Worm (Caenorhabditis elegans) whole organism, L1 larva: Measurements from ENCODE around the gene B0034.2.
A peak's percentile ranks its signal among the peaks of the same experiment; 100 is the strongest.

ENCODE experiments used
- Y116A8C.19 ChIP-seq: sonication (generic microtip); optimal IDR thresholded peaks from 2 replicates; lab custom pipeline; 2016; ENCODE audit warnings: missing compliant biosample characterization, missing genetic modification characterization, borderline replicate concordance
- blmp-1 ChIP-seq: fragments of 150-350 bp; optimal IDR thresholded peaks from 2 replicates; lab custom pipeline; 2014; ENCODE audit warnings: missing biosample characterization, missing genetic modification characterization
- ceh-63 ChIP-seq: fragments of 200-800 bp; sonication (Bioruptor generic); optimal IDR thresholded peaks from 2 replicates; lab custom pipeline; 2018; ENCODE audit warnings: mild to moderate bottlenecking, missing genetic modification characterization, missing compliant biosample characterization
- ceh-82 ChIP-seq, 3 experiments: fragments of 150-350 bp in 1 of 3; sonication (generic microtip) in 2 of 3; optimal IDR thresholded peaks; 2 replicates each; lab custom pipeline; 2014 to 2017; ENCODE audit warnings: missing biosample characterization in 3 of 3, missing genetic modification characterization in 3 of 3
- ceh-90 ChIP-seq: sonication (generic microtip); optimal IDR thresholded peaks from 2 replicates; lab custom pipeline; 2016; ENCODE audit warnings: missing genetic modification characterization, missing compliant biosample characterization
- dpl-1 ChIP-seq, 3 experiments: fragments of 150-350 bp in 2 of 3; sonication (generic microtip) in 1 of 3; optimal IDR thresholded peaks; 2 replicates each; lab custom pipeline; 2014 to 2017; ENCODE audit warnings: missing biosample characterization in 3 of 3, missing genetic modification characterization in 3 of 3, missing genetic modification reagents in 3 of 3
- dsc-1 ChIP-seq: sonication (generic microtip); optimal IDR thresholded peaks from 2 replicates; lab custom pipeline; 2016; ENCODE audit warnings: mild to moderate bottlenecking, missing genetic modification characterization, missing compliant biosample characterization
- efl-1 ChIP-seq, 4 experiments: fragments of 150-350 bp; optimal IDR thresholded peaks in 3 of 4; peaks in 1 of 4; 1 replicate in 1 of 4; 2 replicates in 3 of 4; lab custom pipeline; 2014; ENCODE audit warnings: missing biosample characterization in 2 of 4, missing genetic modification characterization in 2 of 4, missing genetic modification reagents in 2 of 4
- egl-13 ChIP-seq: sonication (generic microtip); optimal IDR thresholded peaks from 2 replicates; lab custom pipeline; 2016; ENCODE audit warnings: missing genotype, missing genetic modification reagents, missing genetic modification characterization, missing compliant biosample characterization
- elt-3 ChIP-seq, 6 experiments: fragments of 150-350 bp in 1 of 6; sonication (generic microtip); optimal IDR thresholded peaks; 2 replicates each; lab custom pipeline; 2017 to 2018; ENCODE audit warnings: missing biosample characterization in 6 of 6, missing genetic modification characterization in 6 of 6, inconsistent platforms in 1 of 6
- fkh-10 ChIP-seq: sonication (generic microtip); optimal IDR thresholded peaks from 2 replicates; lab custom pipeline; 2017; ENCODE audit warnings: missing biosample characterization, missing genetic modification reagents, missing genetic modification characterization
- fkh-4 ChIP-seq: sonication (generic microtip); optimal IDR thresholded peaks from 2 replicates; lab custom pipeline; 2016; ENCODE audit warnings: missing compliant biosample characterization, missing genetic modification characterization, borderline replicate concordance
- fkh-8 ChIP-seq: sonication (generic microtip); optimal IDR thresholded peaks from 2 replicates; lab custom pipeline; 2016; ENCODE audit warnings: mild to moderate bottlenecking, missing genetic modification characterization, missing compliant biosample characterization
- hlh-17 ChIP-seq: fragments of 200-800 bp; sonication (Bioruptor generic); optimal IDR thresholded peaks from 2 replicates; lab custom pipeline; 2018; ENCODE audit warnings: missing genetic modification characterization, mild to moderate bottlenecking, missing compliant biosample characterization, moderate library complexity, borderline replicate concordance
- irx-1 ChIP-seq: sonication (generic microtip); optimal IDR thresholded peaks from 2 replicates; lab custom pipeline; 2016; ENCODE audit warnings: missing genetic modification characterization, missing compliant biosample characterization
- lin-14 ChIP-seq: fragments of 200-800 bp; sonication (Bioruptor generic); optimal IDR thresholded peaks from 2 replicates; lab custom pipeline; 2018; ENCODE audit warnings: mild to moderate bottlenecking, missing genetic modification characterization, moderate library complexity, missing compliant biosample characterization
- lin-35 ChIP-seq, 2 experiments: fragments of 150-350 bp; optimal IDR thresholded peaks; 2 replicates each; lab custom pipeline; 2014; ENCODE audit warnings: missing biosample characterization in 2 of 2, missing genetic modification characterization in 2 of 2, missing genetic modification reagents in 2 of 2
- lsy-2 ChIP-seq, 2 experiments: fragments of 150-350 bp; optimal IDR thresholded peaks; 2 replicates each; lab custom pipeline; 2014; ENCODE audit warnings: missing biosample characterization in 2 of 2, missing genetic modification characterization in 2 of 2
- mab-9 ChIP-seq: fragments of 200-800 bp; sonication (Bioruptor generic); IDR thresholded peaks from 2 replicates; pipeline ENCODE4 v1.3.6; 2022; ENCODE audit warnings: missing genetic modification reagents, missing genetic modification characterization, missing compliant biosample characterization
- mep-1 ChIP-seq: fragments of 150-350 bp; optimal IDR thresholded peaks from 2 replicates; lab custom pipeline; 2014; ENCODE audit warnings: missing biosample characterization, missing genetic modification characterization
- nhr-12 ChIP-seq: sonication (generic microtip); optimal IDR thresholded peaks from 2 replicates; lab custom pipeline; 2017; ENCODE audit warnings: missing biosample characterization, missing genetic modification characterization
- nhr-20 ChIP-seq: sonication (generic microtip); optimal IDR thresholded peaks from 2 replicates; lab custom pipeline; 2016; ENCODE audit warnings: mild to moderate bottlenecking, missing genetic modification characterization, missing compliant biosample characterization
- nhr-28 ChIP-seq: fragments of 150-350 bp; optimal IDR thresholded peaks from 2 replicates; lab custom pipeline; 2014; ENCODE audit warnings: missing biosample characterization, missing genetic modification characterization
- nhr-47 ChIP-seq: sonication (generic microtip); optimal IDR thresholded peaks from 2 replicates; lab custom pipeline; 2016; ENCODE audit warnings: mild to moderate bottlenecking, missing genetic modification characterization, moderate library complexity, missing compliant biosample characterization
- nhr-71 ChIP-seq: sonication (generic microtip); optimal IDR thresholded peaks from 2 replicates; lab custom pipeline; 2016; ENCODE audit warnings: mild to moderate bottlenecking, missing genetic modification characterization, moderate library complexity, missing compliant biosample characterization
- nhr-77 ChIP-seq: fragments of 150-350 bp; optimal IDR thresholded peaks from 2 replicates; lab custom pipeline; 2014; ENCODE audit warnings: missing biosample characterization, missing genetic modification characterization
- nhr-85 ChIP-seq: sonication (generic microtip); peaks from one replicate; lab custom pipeline; 2016; ENCODE audit warnings: missing genetic modification characterization, inconsistent platforms, missing compliant biosample characterization
- pqm-1 ChIP-seq: sonication (generic microtip); optimal IDR thresholded peaks from 3 replicates; lab custom pipeline; 2017; ENCODE audit warnings: missing biosample characterization, missing genetic modification characterization
- skn-1 ChIP-seq: fragments of 150-350 bp; optimal IDR thresholded peaks from 2 replicates; lab custom pipeline; 2014; ENCODE audit warnings: missing biosample characterization, missing genetic modification characterization
- snu-23 ChIP-seq: sonication (generic microtip); optimal IDR thresholded peaks from 2 replicates; lab custom pipeline; 2016; ENCODE audit warnings: missing genetic modification characterization, missing compliant biosample characterization
- sox-4 ChIP-seq: sonication (generic microtip); optimal IDR thresholded peaks from 2 replicates; lab custom pipeline; 2016; ENCODE audit warnings: missing genetic modification characterization, missing compliant biosample characterization
- unc-30 ChIP-seq: sonication (generic microtip); optimal IDR thresholded peaks from 2 replicates; lab custom pipeline; 2017; ENCODE audit warnings: missing biosample characterization, missing genetic modification characterization
- vab-15 ChIP-seq: sonication (generic microtip); optimal IDR thresholded peaks from 2 replicates; lab custom pipeline; 2017; ENCODE audit warnings: missing genotype, mild to moderate bottlenecking, missing genetic modification characterization, missing compliant biosample characterization
- ztf-11 ChIP-seq, 2 experiments: sonication (generic microtip); optimal IDR thresholded peaks; 2 replicates each; lab custom pipeline; 2016 to 2017; ENCODE audit warnings: missing genetic modification characterization in 2 of 2, missing biosample characterization in 1 of 2, missing compliant biosample characterization in 1 of 2

Gene B0034.2

DNA sequence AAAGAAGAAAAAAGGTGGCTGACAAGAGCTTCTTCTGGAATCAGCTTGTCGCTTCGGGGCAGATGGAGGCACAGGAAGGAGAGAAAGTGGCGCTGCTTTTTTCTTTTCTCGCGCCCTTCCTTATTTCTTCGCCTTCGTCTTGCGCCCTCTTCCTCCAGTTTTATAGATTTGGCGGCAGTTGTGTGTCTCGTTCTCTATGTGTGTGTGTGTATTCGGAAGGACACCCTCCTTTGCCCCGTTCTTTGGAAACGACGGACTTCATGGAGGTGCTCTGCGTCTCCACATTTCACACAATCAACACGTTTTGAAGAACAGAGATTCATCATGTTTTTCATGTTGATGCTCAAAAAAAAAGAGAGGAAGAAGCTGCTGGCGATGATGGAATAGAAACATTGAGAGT is 4.5 kb upstream of the B0034.2 start:
- TF ChIP-seq dsc-1 (tag; lab: Kevin White, UChicago) (peak; percentile 27), nhr-71 (peak; percentile 8), lin-35 (GFP tag; optimal IDR thresholded peaks at IDR 0.05; lab: Kevin White, UChicago) (no peak), Y116A8C.19 (tag; lab: Kevin White, UChicago) (no peak), nhr-77 (tag; lab: Kevin White, UChicago) (no peak), fkh-8 (tag; lab: Kevin White, UChicago) (peak; percentile 38), lsy-2 (tag; optimal IDR thresholded peaks at IDR 0.05; lab: Kevin White, UChicago) (peak in 1 of 2 experiments; percentile 3), skn-1 (no peak), pqm-1 (tag; lab: Kevin White, UChicago) (no peak), fkh-4 (tag; lab: Kevin White, UChicago) (no peak), egl-13 (tag; lab: Kevin White, UChicago) (no peak), nhr-85 (tag; lab: Kevin White, UChicago) (no peak), nhr-28 (tag; lab: Kevin White, UChicago) (no peak), elt-3 (tag; optimal IDR thresholded peaks at IDR 0.05; lab: Kevin White, UChicago) (no peak), fkh-10 (peak; percentile 21), lin-14 (peak; percentile 84), sox-4 (no peak), ztf-11 (tag; optimal IDR thresholded peaks at IDR 0.05; lab: Kevin White, UChicago) (no peak), ceh-82 (tag; optimal IDR thresholded peaks at IDR 0.05; lab: Kevin White, UChicago) (peak in 1 of 3 experiments; percentile 20), nhr-12 (tag; lab: Kevin White, UChicago) (no peak), vab-15 (no peak), ceh-90 (tag; lab: Kevin White, UChicago) (no peak)

DNA sequence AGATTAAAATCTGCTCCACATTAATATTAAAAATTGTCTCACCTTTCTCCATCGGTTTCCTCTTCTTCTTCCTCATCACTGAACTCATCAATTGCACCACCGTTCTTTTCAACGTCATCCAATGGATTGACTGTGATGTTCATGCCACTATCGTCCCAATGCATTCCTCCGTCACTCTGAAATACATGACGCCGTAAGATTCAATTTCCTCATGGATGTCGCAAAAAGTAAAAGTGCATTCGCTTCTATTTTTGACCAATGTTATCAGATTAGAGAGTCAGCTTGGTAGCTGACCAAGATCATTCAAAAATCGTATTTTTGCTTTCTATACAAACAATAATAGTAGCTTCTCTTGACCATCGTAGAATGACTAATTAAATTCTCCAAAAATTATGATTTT is 2.3 kb upstream of the B0034.2 start:
- TF ChIP-seq unc-30 (no peak), fkh-10 (peak; percentile 70)

DNA sequence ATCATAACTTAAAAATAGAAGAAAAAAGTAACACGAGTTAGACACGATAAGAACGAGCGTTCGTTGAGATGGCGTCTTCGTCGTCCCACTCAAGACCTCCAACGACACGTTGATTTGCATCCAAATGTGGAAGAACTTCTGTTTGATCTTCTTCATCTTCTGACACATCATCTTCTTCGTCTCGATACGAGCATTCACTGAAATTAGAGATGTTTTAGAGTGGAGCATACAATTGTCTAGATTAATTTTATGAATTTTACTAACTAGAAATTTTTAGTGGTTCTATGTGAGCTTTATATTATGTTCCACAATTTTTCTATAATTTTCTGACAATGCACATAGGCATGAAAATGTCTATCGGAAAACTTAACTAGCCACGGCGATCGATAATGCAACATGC is 1.6 kb upstream of the B0034.2 start:
- no peak for TF ChIP-seq mab-9 (GFP tag; lab: Robert Waterston, UW)
- TF ChIP-seq hlh-17 (GFP tag; lab: Kevin White, UChicago): no peak
- TF ChIP-seq egl-13 (tag; lab: Kevin White, UChicago): no peak
- TF ChIP-seq efl-1 (optimal IDR thresholded peaks at IDR 0.05; lab: Kevin White, UChicago): no peak
- TF ChIP-seq efl-1 (GFP tag; optimal IDR thresholded peaks at IDR 0.05 in 1 of 2; lab: Kevin White, UChicago): peak in 1 of 2 experiments; percentile 83

DNA sequence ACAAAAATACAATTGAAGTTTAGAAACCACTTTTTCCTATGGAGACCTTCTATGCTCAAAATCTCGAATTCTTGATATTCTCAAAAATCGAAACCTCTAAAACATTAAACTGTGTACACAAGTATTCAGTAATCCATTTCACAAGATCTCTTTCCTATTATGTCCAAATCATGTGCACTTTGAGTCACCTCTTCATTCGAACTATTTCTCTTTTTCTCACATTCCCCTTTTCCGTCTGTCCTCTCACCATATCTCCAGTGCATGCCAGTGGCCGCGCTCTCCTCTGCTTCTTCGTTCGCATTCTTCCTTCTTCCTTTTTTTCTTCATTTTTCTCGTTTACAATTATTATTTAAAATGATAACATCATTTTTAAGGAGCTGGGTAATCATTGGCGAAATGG is 1.6 kb downstream of the B0034.2 start, which contains the start of gene F28B12.1:
TSS of gene F28B12.1 (plus strand) at position 335 of the 400 bp plus-strand sequence.
- TF ChIP-seq lsy-2 (tag; optimal IDR thresholded peaks at IDR 0.05; lab: Kevin White, UChicago) (peak in 1 of 2 experiments; percentile 21), fkh-8 (tag; lab: Kevin White, UChicago) (peak; percentile 86), dpl-1 (GFP tag; optimal IDR thresholded peaks at IDR 0.05; lab: Kevin White, UChicago) (no peak), mep-1 (tag; lab: Kevin White, UChicago) (peak; percentile 44), lin-14 (peak; percentile 54), irx-1 (tag; lab: Kevin White, UChicago) (no peak), snu-23 (GFP tag; lab: Kevin White, UChicago) (peak; percentile 12), blmp-1 (tag; lab: Kevin White, UChicago) (peak; percentile 0), efl-1 (optimal IDR thresholded peaks at IDR 0.05; lab: Kevin White, UChicago) (peak in 1 of 2 experiments; percentile 9), efl-1 (GFP tag; optimal IDR thresholded peaks at IDR 0.05 in 1 of 2; lab: Kevin White, UChicago) (no peak), nhr-20 (no peak), nhr-71 (peak; percentile 43), ceh-63 (GFP tag; lab: Kevin White, UChicago) (no peak), nhr-47 (tag; lab: Kevin White, UChicago) (peak; percentile 21), dsc-1 (tag; lab: Kevin White, UChicago) (peak; percentile 65)
- TF ChIP-seq, all 84 proteins: peak for 10
